Worm (Caenorhabditis elegans) whole organism, young adult: ENCODE data around the gene Y54G11A.4.

ENCODE experiments used
- B0035.1 ChIP-seq: sonication (generic microtip); optimal IDR thresholded peaks from 2 replicates; lab custom pipeline; 2016; ENCODE audit warnings: missing genetic modification characterization, mild to moderate bottlenecking, missing compliant biosample characterization, missing genotype, missing genetic modification reagents
- B0261.1 ChIP-seq: sonication (generic microtip); optimal IDR thresholded peaks from 2 replicates; lab custom pipeline; 2016; ENCODE audit warnings: mild to moderate bottlenecking, missing genetic modification characterization, moderate library complexity, missing compliant biosample characterization
- C06A6.2 ChIP-seq: fragments of 200-800 bp; sonication (Bioruptor generic); conservative IDR thresholded peaks from 2 replicates; pipeline ENCODE4 v1.3.6; 2022; ENCODE audit warnings: missing genetic modification characterization, missing compliant biosample characterization
- F52B5.7 ChIP-seq: sonication (generic microtip); optimal IDR thresholded peaks from 2 replicates; lab custom pipeline; 2016; ENCODE audit warnings: mild to moderate bottlenecking, missing genetic modification characterization, missing compliant biosample characterization
- F57A8.1 ChIP-seq: fragments of 200-800 bp; sonication (Bioruptor generic); optimal IDR thresholded peaks from 2 replicates; lab custom pipeline; 2018; ENCODE audit warnings: mild to moderate bottlenecking, missing genetic modification characterization, moderate library complexity, missing compliant biosample characterization
- K12H6.12 ChIP-seq: fragments of 200-800 bp; sonication (Bioruptor generic); optimal IDR thresholded peaks from 2 replicates; lab custom pipeline; 2018; ENCODE audit warnings: mild to moderate bottlenecking, missing genetic modification characterization, missing compliant biosample characterization
- Y79H2A.3 ChIP-seq: fragments of 200-800 bp; sonication (Bioruptor generic); conservative IDR thresholded peaks from 2 replicates; pipeline ENCODE4 v1.3.6; 2022; ENCODE audit warnings: missing genetic modification reagents, missing genetic modification characterization, missing compliant biosample characterization
- akir-1 ChIP-seq: fragments of 200-800 bp; sonication (Bioruptor generic); optimal IDR thresholded peaks from 2 replicates; lab custom pipeline; 2018; ENCODE audit warnings: mild to moderate bottlenecking, missing genetic modification characterization, moderate library complexity, missing compliant biosample characterization
- atf-7 ChIP-seq: sonication (generic microtip); optimal IDR thresholded peaks from 2 replicates; lab custom pipeline; 2017; ENCODE audit warnings: mild to moderate bottlenecking, missing genetic modification characterization, missing compliant biosample characterization
- bed-2 ChIP-seq: fragments of 200-800 bp; sonication (Bioruptor generic); IDR thresholded peaks from 2 replicates; pipeline ENCODE4 v1.3.6; 2022; ENCODE audit warnings: missing genetic modification reagents, missing genetic modification characterization, missing compliant biosample characterization
- cebp-1 ChIP-seq, 2 experiments: fragments of 200-800 bp in 1 of 2; sonication (Bioruptor generic) in 1 of 2; sonication (generic microtip) in 1 of 2; IDR thresholded peaks in 1 of 2; optimal IDR thresholded peaks in 1 of 2; 2 replicates each; pipeline versions ENCODE4 v1.3.6 to Lab custom; 2017 to 2022; ENCODE audit warnings: missing compliant biosample characterization in 2 of 2, missing genetic modification characterization in 2 of 2, mild to moderate bottlenecking in 1 of 2, missing genetic modification reagents in 1 of 2, moderate library complexity in 1 of 2
- ceh-58 ChIP-seq: fragments of 200-800 bp; sonication (Bioruptor generic); IDR thresholded peaks from 2 replicates; pipeline ENCODE4 v1.3.6; 2022; ENCODE audit warnings: missing genetic modification characterization, missing compliant biosample characterization
- ceh-79 ChIP-seq: sonication (generic microtip); optimal IDR thresholded peaks from 2 replicates; lab custom pipeline; 2017; ENCODE audit warnings: mild to moderate bottlenecking, missing genetic modification characterization, missing compliant biosample characterization
- dpff-1 ChIP-seq: sonication (generic microtip); optimal IDR thresholded peaks from 2 replicates; lab custom pipeline; 2017; ENCODE audit warnings: mild to moderate bottlenecking, missing genetic modification characterization, missing compliant biosample characterization
- egl-18 ChIP-seq: fragments of 200-800 bp; sonication (Bioruptor generic); IDR thresholded peaks from 2 replicates; pipeline ENCODE4 v1.3.6; 2022; ENCODE audit warnings: missing genetic modification reagents, missing genetic modification characterization, missing compliant biosample characterization
- egrh-3 ChIP-seq: fragments of 200-800 bp; sonication (Bioruptor generic); IDR thresholded peaks from 2 replicates; pipeline ENCODE4 v1.3.6; 2022; ENCODE audit warnings: missing genetic modification reagents, missing genetic modification characterization, missing compliant biosample characterization
- ekl-4 ChIP-seq: fragments of 200-800 bp; sonication (Bioruptor generic); IDR thresholded peaks from 2 replicates; pipeline ENCODE4 v1.3.6; 2022; ENCODE audit warnings: missing genetic modification reagents, missing genetic modification characterization, missing compliant biosample characterization
- ets-4 ChIP-seq: fragments of 200-800 bp; sonication (Bioruptor generic); optimal IDR thresholded peaks from 2 replicates; lab custom pipeline; 2018; ENCODE audit warnings: mild to moderate bottlenecking, missing genetic modification characterization, missing compliant biosample characterization
- hmg-20 ChIP-seq: fragments of 200-800 bp; sonication (Bioruptor generic); IDR thresholded peaks from 2 replicates; pipeline ENCODE4 v1.3.6; 2022; ENCODE audit warnings: missing genetic modification reagents, missing genetic modification characterization, missing compliant biosample characterization
- hrde-1 ChIP-seq: sonication (generic microtip); optimal IDR thresholded peaks from 2 replicates; lab custom pipeline; 2016; ENCODE audit warnings: missing genetic modification characterization, mild to moderate bottlenecking, missing compliant biosample characterization, moderate library complexity, missing genotype, missing genetic modification reagents, borderline replicate concordance
- lag-1 ChIP-seq: fragments of 200-800 bp; sonication (Bioruptor generic); IDR thresholded peaks from 2 replicates; pipeline ENCODE4 v1.3.6; 2022; ENCODE audit warnings: missing genetic modification reagents, missing genetic modification characterization, missing compliant biosample characterization
- lin-40 ChIP-seq: sonication (generic microtip); optimal IDR thresholded peaks from 2 replicates; lab custom pipeline; 2016; ENCODE audit warnings: missing genetic modification characterization, mild to moderate bottlenecking, missing compliant biosample characterization, missing genotype, missing genetic modification reagents
- lin-54 ChIP-seq: fragments of 200-800 bp; sonication (Bioruptor generic); optimal IDR thresholded peaks from 2 replicates; lab custom pipeline; 2018; ENCODE audit warnings: mild to moderate bottlenecking, missing genetic modification characterization, missing compliant biosample characterization
- lir-1 ChIP-seq: fragments of 200-800 bp; sonication (Bioruptor generic); conservative IDR thresholded peaks from 2 replicates; pipeline ENCODE4 v1.3.6; 2022; ENCODE audit warnings: missing genetic modification reagents, missing genetic modification characterization, missing compliant biosample characterization
- lsl-1 ChIP-seq: fragments of 200-800 bp; sonication (Bioruptor generic); optimal IDR thresholded peaks from 2 replicates; lab custom pipeline; 2018; ENCODE audit warnings: mild to moderate bottlenecking, missing genetic modification characterization, moderate library complexity, missing compliant biosample characterization
- nfyb-1 ChIP-seq: fragments of 200-800 bp; sonication (Bioruptor generic); IDR thresholded peaks from 2 replicates; pipeline ENCODE4 v1.3.6; 2022; ENCODE audit warnings: missing genetic modification reagents, missing genetic modification characterization, missing compliant biosample characterization
- nhr-120 ChIP-seq: fragments of 200-800 bp; sonication (Bioruptor generic); IDR thresholded peaks from 2 replicates; pipeline ENCODE4 v1.3.6; 2022; ENCODE audit warnings: missing genetic modification characterization, missing compliant biosample characterization
- nhr-179 ChIP-seq: sonication (generic microtip); optimal IDR thresholded peaks from 2 replicates; lab custom pipeline; 2016; ENCODE audit warnings: mild to moderate bottlenecking, missing genetic modification characterization, missing compliant biosample characterization
- rcor-1 ChIP-seq: fragments of 200-800 bp; sonication (Bioruptor generic); IDR thresholded peaks from 2 replicates; pipeline ENCODE4 v1.3.6; 2022; ENCODE audit warnings: missing genetic modification reagents, missing genetic modification characterization, missing compliant biosample characterization
- rec-8 ChIP-seq, 2 experiments: sonication (generic microtip); optimal IDR thresholded peaks; 2 replicates each; lab custom pipeline; 2016; ENCODE audit warnings: mild to moderate bottlenecking in 2 of 2, missing genetic modification characterization in 2 of 2, missing genetic modification reagents in 2 of 2, missing genotype in 2 of 2, missing biosample characterization in 1 of 2, missing compliant biosample characterization in 1 of 2, moderate library complexity in 1 of 2
- rpc-1 ChIP-seq, 2 experiments: fragments of 150-350 bp in 1 of 2; sonication (generic microtip) in 1 of 2; optimal IDR thresholded peaks; 2 replicates each; lab custom pipeline; 2014 to 2018; ENCODE audit warnings: missing biosample characterization in 1 of 2, missing genetic modification characterization in 1 of 2, missing genetic modification reagents in 1 of 2, missing genotype in 1 of 2
- sdz-38 ChIP-seq: sonication (generic microtip); optimal IDR thresholded peaks from 2 replicates; lab custom pipeline; 2016; ENCODE audit warnings: missing genotype, missing genetic modification characterization, missing compliant biosample characterization
- sea-2 ChIP-seq: fragments of 200-800 bp; sonication (Bioruptor generic); IDR thresholded peaks from 2 replicates; pipeline ENCODE4 v1.3.6; 2022; ENCODE audit warnings: missing genetic modification characterization, missing compliant biosample characterization
- snpc-4 ChIP-seq, 5 experiments: fragments of 150-350 bp in 1 of 5; sonication (generic microtip) in 4 of 5; optimal IDR thresholded peaks; 2 replicates each; lab custom pipeline; 2014 to 2018; ENCODE audit warnings: missing genetic modification characterization in 5 of 5, missing biosample characterization in 3 of 5, antibody characterized with exemption in 2 of 5, mild to moderate bottlenecking in 2 of 5, missing compliant biosample characterization in 2 of 5, missing genotype in 2 of 5, moderate library complexity in 2 of 5, missing genetic modification reagents in 1 of 5
- somi-1 ChIP-seq: fragments of 200-800 bp; sonication (Bioruptor generic); optimal IDR thresholded peaks from 2 replicates; lab custom pipeline; 2018; ENCODE audit warnings: mild to moderate bottlenecking, missing genetic modification characterization, missing compliant biosample characterization
- unc-62 ChIP-seq: fragments of 150-350 bp; optimal IDR thresholded peaks from 2 replicates; lab custom pipeline; 2014; ENCODE audit warnings: missing biosample characterization, missing genetic modification reagents, missing genetic modification characterization
- zfh-2 ChIP-seq: fragments of 200-800 bp; sonication (Bioruptor generic); conservative IDR thresholded peaks from 2 replicates; pipeline ENCODE4 v1.3.6; 2022; ENCODE audit warnings: missing genetic modification reagents, missing genetic modification characterization, missing compliant biosample characterization
- zim-3 ChIP-seq: sonication (generic microtip); optimal IDR thresholded peaks from 2 replicates; lab custom pipeline; 2017; ENCODE audit warnings: mild to moderate bottlenecking, missing genetic modification characterization, moderate library complexity, missing compliant biosample characterization

Y54G11A.4 gene

ce11 chrII:14247748-14248502 lies 44.7 kb upstream of the Y54G11A.4 start (continued):
- TF ChIP-seq F57A8.1 (GFP tag; lab: Kevin White, UChicago), result no peak
- TF ChIP-seq ceh-79 (tag; lab: Kevin White, UChicago), result no peak
- TF ChIP-seq lin-40 (tag; lab: Kevin White, UChicago), result peak; percentile 4
- no peak for TF ChIP-seq B0261.1 (tag; lab: Kevin White, UChicago)
- TF ChIP-seq egl-18 (GFP tag; lab: Robert Waterston, UW), result no peak
- TF ChIP-seq zim-3 (tag; lab: Kevin White, UChicago), result no peak
- TF ChIP-seq rec-8 (tag; optimal IDR thresholded peaks at IDR 0.05; lab: Kevin White, UChicago), result no peak
- TF ChIP-seq nhr-179 (tag; lab: Kevin White, UChicago), result no peak
- peak; percentile 23 for TF ChIP-seq lin-54
- TF ChIP-seq hmg-20 (GFP tag; lab: Robert Waterston, UW), result no peak
- peak; percentile 70 for TF ChIP-seq zfh-2 (GFP tag; lab: Robert Waterston, UW)
- no peak for TF ChIP-seq dpff-1 (tag; lab: Kevin White, UChicago)
- no peak for TF ChIP-seq akir-1 (GFP tag; lab: Kevin White, UChicago)
- TF ChIP-seq lag-1, result no peak
- TF ChIP-seq unc-62 (GFP tag; lab: Kevin White, UChicago), result peak; percentile 46
- no peak for TF ChIP-seq bed-2 (GFP tag; lab: Robert Waterston, UW)
- TF ChIP-seq Y79H2A.3, result 0 out of 2 replicates have a peak, but pooled peaks have one; percentile 11
- no peak for TF ChIP-seq sdz-38 (tag; lab: Kevin White, UChicago)
- no peak for TF ChIP-seq cebp-1 (GFP tag; IDR thresholded peaks at IDR 0.05; lab: Robert Waterston, UW)
- TF ChIP-seq cebp-1 (tag; optimal IDR thresholded peaks at IDR 0.05; lab: Kevin White, UChicago), result peak; percentile 33
- TF ChIP-seq B0035.1 (tag; lab: Kevin White, UChicago), result no peak
- no peak for TF ChIP-seq hrde-1 (tag; lab: Kevin White, UChicago)
- 0 out of 2 replicates have a peak, but pooled peaks have one; percentile 42 for TF ChIP-seq rcor-1 (GFP tag; lab: Robert Waterston, UW)
- TF ChIP-seq C06A6.2 (GFP tag; lab: Robert Waterston, UW), result no peak
- no peak for TF ChIP-seq lsl-1 (GFP tag; lab: Kevin White, UChicago)
- peak; percentile 54; the same call in 1 of the 2 replicates for TF ChIP-seq nfyb-1 (GFP tag; lab: Robert Waterston, UW)
- TF ChIP-seq atf-7 (tag; lab: Kevin White, UChicago), result no peak
- TF ChIP-seq snpc-4 (GFP tag; optimal IDR thresholded peaks at IDR 0.05; lab: Kevin White, UChicago), result no peak
- TF ChIP-seq snpc-4 (tag; optimal IDR thresholded peaks at IDR 0.05; lab: Kevin White, UChicago), result peak in 1 of 4 experiments; percentile 6
- TF ChIP-seq F52B5.7 (tag; lab: Kevin White, UChicago), result no peak
- no peak for TF ChIP-seq nhr-120
- peak; percentile 75 for TF ChIP-seq ets-4 (GFP tag; lab: Kevin White, UChicago)
- TF ChIP-seq somi-1 (GFP tag; lab: Kevin White, UChicago), result no peak
- no peak for TF ChIP-seq sea-2 (GFP tag; lab: Robert Waterston, UW)
- no peak for TF ChIP-seq rpc-1 (optimal IDR thresholded peaks at IDR 0.05; lab: Kevin White, UChicago)
- no peak for TF ChIP-seq rpc-1 (tag; optimal IDR thresholded peaks at IDR 0.05; lab: Kevin White, UChicago)
- no peak for TF ChIP-seq lir-1 (GFP tag; lab: Robert Waterston, UW)
- TF ChIP-seq egrh-3 (GFP tag; lab: Robert Waterston, UW), result peak; percentile 17; the same call in 1 of the 2 replicates
- no peak for TF ChIP-seq ekl-4
- TF ChIP-seq ceh-58, result no peak
- TF ChIP-seq K12H6.12 (tag; lab: Kevin White, UChicago), result no peak
